Worm (Caenorhabditis elegans) whole organism, early embryonic: Measurements from ENCODE around the gene rpa-1.

Experiments
- B0310.2 ChIP-seq: sonication (generic microtip); optimal IDR thresholded peaks from 2 replicates; lab custom pipeline; 2016; ENCODE audit warnings: mild to moderate bottlenecking, missing genetic modification characterization, missing compliant biosample characterization
- F13C5.2 ChIP-seq: sonication (generic microtip); optimal IDR thresholded peaks from 2 replicates; lab custom pipeline; 2017; ENCODE audit warnings: mild to moderate bottlenecking, missing genetic modification characterization, inconsistent platforms, missing compliant biosample characterization
- aly-1 ChIP-seq: sonication (generic microtip); optimal IDR thresholded peaks from 2 replicates; lab custom pipeline; 2016; ENCODE audit warnings: missing genetic modification characterization, missing compliant biosample characterization
- ama-1 ChIP-seq: fragments of 150-350 bp; optimal IDR thresholded peaks from 2 replicates; lab custom pipeline; 2014
- ceh-13 ChIP-seq: fragments of 200-800 bp; sonication (Bioruptor generic); optimal IDR thresholded peaks from 2 replicates; lab custom pipeline; 2018; ENCODE audit warnings: mild to moderate bottlenecking, missing genetic modification characterization, missing compliant biosample characterization
- ceh-36 ChIP-seq: sonication (generic microtip); optimal IDR thresholded peaks from 2 replicates; lab custom pipeline; 2016; ENCODE audit warnings: missing genetic modification characterization, inconsistent platforms, missing compliant biosample characterization
- ets-7 ChIP-seq: sonication (generic microtip); optimal IDR thresholded peaks from 2 replicates; lab custom pipeline; 2016; ENCODE audit warnings: missing genotype, missing genetic modification characterization, missing compliant biosample characterization
- flt-1 ChIP-seq: fragments of 200-800 bp; sonication (Bioruptor generic); IDR thresholded peaks from 2 replicates; pipeline ENCODE4 v1.3.6; 2022; ENCODE audit warnings: missing genetic modification characterization, missing compliant biosample characterization
- hmbx-1 ChIP-seq: sonication (generic microtip); optimal IDR thresholded peaks from 2 replicates; lab custom pipeline; 2016; ENCODE audit warnings: mild to moderate bottlenecking, missing genetic modification characterization, missing compliant biosample characterization
- hmg-4 ChIP-seq: fragments of 200-800 bp; sonication (Bioruptor generic); optimal IDR thresholded peaks from 2 replicates; lab custom pipeline; 2018; ENCODE audit warnings: mild to moderate bottlenecking, missing genetic modification characterization, missing compliant biosample characterization
- hnd-1 ChIP-seq: sonication (generic microtip); optimal IDR thresholded peaks from 2 replicates; lab custom pipeline; 2016; ENCODE audit warnings: missing genetic modification characterization, missing compliant biosample characterization
- pes-1 ChIP-seq: fragments of 200-800 bp; sonication (Bioruptor generic); IDR thresholded peaks from 2 replicates; pipeline ENCODE4 v1.3.6; 2022; ENCODE audit warnings: missing genetic modification reagents, missing genetic modification characterization, missing compliant biosample characterization
- scrt-1 ChIP-seq: fragments of 200-800 bp; sonication (Bioruptor generic); IDR thresholded peaks from 2 replicates; pipeline ENCODE4 v1.3.6; 2022; ENCODE audit warnings: missing genetic modification characterization, missing compliant biosample characterization
- sea-1 ChIP-seq: fragments of 200-800 bp; sonication (Bioruptor generic); conservative IDR thresholded peaks from 2 replicates; pipeline ENCODE4 v1.3.6; 2022; ENCODE audit warnings: missing genetic modification characterization, missing compliant biosample characterization
- tbx-11 ChIP-seq: fragments of 200-800 bp; sonication (Bioruptor generic); IDR thresholded peaks from 2 replicates; pipeline ENCODE4 v1.3.6; 2022; ENCODE audit warnings: missing genetic modification characterization, missing compliant biosample characterization
- tbx-37 ChIP-seq: fragments of 200-800 bp; sonication (Bioruptor generic); conservative IDR thresholded peaks from 2 replicates; pipeline ENCODE4 v1.3.6; 2022; ENCODE audit warnings: missing genetic modification reagents, missing genetic modification characterization, missing compliant biosample characterization
- tra-4 ChIP-seq: sonication (generic microtip); optimal IDR thresholded peaks from 2 replicates; lab custom pipeline; 2017; ENCODE audit warnings: missing genetic modification characterization, missing compliant biosample characterization

rpa-1 gene

ce11 chrII:7709301-7709754, 44.9 kb downstream of the rpa-1 start, which contains the start of gene sre-1:
Gene sre-1, plus strand, starts transcription at chrII:7709704.
- TF ChIP-seq hnd-1 (tag; lab: Kevin White, UChicago) (no peak), ceh-36 (tag; lab: Kevin White, UChicago) (no peak), ceh-13 (no peak), flt-1 (no peak), hmg-4 (no peak), tbx-37 (GFP tag; lab: Robert Waterston, UW) (no peak), pes-1 (no peak), scrt-1 (no peak), B0310.2 (tag; lab: Kevin White, UChicago) (no peak), ets-7 (no peak), F13C5.2 (no peak), ama-1 (lab: Kevin White, UChicago) (no peak), hmbx-1 (no peak), aly-1 (tag; lab: Kevin White, UChicago) (no peak), sea-1 (GFP tag; lab: Robert Waterston, UW) (no peak), tra-4 (no peak), tbx-11 (GFP tag; lab: Robert Waterston, UW) (no peak)

- no peak for TF ChIP-seq flt-1
Observed at ce11 chrII:7714614-7715186, 50.3 kb downstream of the rpa-1 start.

ce11 chrII:7716112-7716511, 51.7 kb downstream of the rpa-1 start:
- no peak for TF ChIP-seq ets-7
- no peak for TF ChIP-seq hmg-4
- no peak for TF ChIP-seq tbx-37 (GFP tag; lab: Robert Waterston, UW)
- no peak for TF ChIP-seq ceh-13
- TF ChIP-seq pes-1, result no peak
- no peak for TF ChIP-seq hnd-1 (tag; lab: Kevin White, UChicago)
- TF ChIP-seq F13C5.2, result no peak
- TF ChIP-seq sea-1 (GFP tag; lab: Robert Waterston, UW), result no peak
- TF ChIP-seq aly-1 (tag; lab: Kevin White, UChicago), result no peak
- TF ChIP-seq scrt-1, result no peak
- no peak for TF ChIP-seq B0310.2 (tag; lab: Kevin White, UChicago)
- TF ChIP-seq flt-1, result no peak
